Worm (Caenorhabditis elegans) whole organism, mixed stage, embryonic: ENCODE data around the gene F10E7.5.

Experiments
- M03D4.4 ChIP-seq: sonication (generic microtip); optimal IDR thresholded peaks from 2 replicates; lab custom pipeline; 2017; ENCODE audit warnings: mild to moderate bottlenecking, missing genetic modification characterization, missing compliant biosample characterization
- bed-3 ChIP-seq: fragments of 200-800 bp; sonication (Bioruptor generic); optimal IDR thresholded peaks from 3 replicates; lab custom pipeline; 2018; ENCODE audit warnings: mild to moderate bottlenecking, missing genetic modification characterization, moderate library complexity, missing compliant biosample characterization
- blmp-1 ChIP-seq: fragments of 150-350 bp; optimal IDR thresholded peaks from 2 replicates; lab custom pipeline; 2014; ENCODE audit warnings: missing biosample characterization, missing genetic modification characterization
- ceh-39 ChIP-seq: fragments of 150-350 bp; optimal IDR thresholded peaks from 2 replicates; lab custom pipeline; 2014; ENCODE audit warnings: missing biosample characterization, missing genetic modification characterization
- ceh-43 ChIP-seq: fragments of 200-800 bp; sonication (Bioruptor generic); optimal IDR thresholded peaks from 2 replicates; lab custom pipeline; 2018; ENCODE audit warnings: mild to moderate bottlenecking, missing genetic modification characterization, moderate library complexity, missing compliant biosample characterization
- ceh-83 ChIP-seq: fragments of 200-800 bp; sonication (Bioruptor generic); optimal IDR thresholded peaks from 2 replicates; lab custom pipeline; 2018; ENCODE audit warnings: mild to moderate bottlenecking, missing genetic modification characterization, missing compliant biosample characterization
- ces-1 ChIP-seq: fragments of 150-350 bp; optimal IDR thresholded peaks from 2 replicates; lab custom pipeline; 2014; ENCODE audit warnings: missing biosample characterization, missing genetic modification reagents, missing genetic modification characterization
- drap-1 ChIP-seq: fragments of 200-800 bp; sonication (Bioruptor generic); optimal IDR thresholded peaks from 3 replicates; lab custom pipeline; 2018; ENCODE audit warnings: mild to moderate bottlenecking, missing genetic modification characterization, missing compliant biosample characterization
- elt-1 ChIP-seq: sonication (generic microtip); optimal IDR thresholded peaks from 2 replicates; lab custom pipeline; 2017; ENCODE audit warnings: missing genetic modification characterization, mild to moderate bottlenecking, missing compliant biosample characterization, antibody characterized with exemption, moderate library complexity, borderline replicate concordance; ENCODE audit not compliant: insufficient read depth
- elt-3 ChIP-seq: fragments of 150-350 bp; optimal IDR thresholded peaks from 2 replicates; lab custom pipeline; 2014; ENCODE audit warnings: missing biosample characterization, missing genetic modification characterization
- flh-1 ChIP-seq: fragments of 200-800 bp; sonication (Bioruptor generic); optimal IDR thresholded peaks from 2 replicates; lab custom pipeline; 2018; ENCODE audit warnings: mild to moderate bottlenecking, missing genetic modification characterization, moderate library complexity, missing compliant biosample characterization
- hlh-1 ChIP-seq: fragments of 150-350 bp; optimal IDR thresholded peaks from 2 replicates; lab custom pipeline; 2014; ENCODE audit warnings: missing biosample characterization, missing genetic modification reagents, missing genetic modification characterization
- lin-13 ChIP-seq: fragments of 150-350 bp; optimal IDR thresholded peaks from 2 replicates; lab custom pipeline; 2014; ENCODE audit warnings: missing biosample characterization, missing genetic modification characterization
- lin-32 ChIP-seq: fragments of 200-800 bp; sonication (Bioruptor generic); optimal IDR thresholded peaks from 2 replicates; lab custom pipeline; 2018; ENCODE audit warnings: mild to moderate bottlenecking, missing genetic modification characterization, missing compliant biosample characterization
- lsy-2 ChIP-seq: fragments of 150-350 bp; optimal IDR thresholded peaks from 2 replicates; lab custom pipeline; 2014; ENCODE audit warnings: missing biosample characterization, missing genetic modification characterization
- mep-1 ChIP-seq: fragments of 150-350 bp; optimal IDR thresholded peaks from 2 replicates; lab custom pipeline; 2017; ENCODE audit warnings: missing biosample characterization, missing genetic modification reagents, missing genetic modification characterization, inconsistent platforms
- mls-2 ChIP-seq: sonication (generic microtip); optimal IDR thresholded peaks from 2 replicates; lab custom pipeline; 2016; ENCODE audit warnings: mild to moderate bottlenecking, missing genetic modification characterization, moderate library complexity, missing compliant biosample characterization
- nhr-2 ChIP-seq: fragments of 150-350 bp; optimal IDR thresholded peaks from 2 replicates; lab custom pipeline; 2014; ENCODE audit warnings: missing biosample characterization, missing genetic modification characterization
- nhr-28 ChIP-seq: fragments of 150-350 bp; optimal IDR thresholded peaks from 2 replicates; lab custom pipeline; 2014; ENCODE audit warnings: missing biosample characterization, missing genetic modification characterization
- nhr-76 ChIP-seq: sonication (generic microtip); optimal IDR thresholded peaks from 2 replicates; lab custom pipeline; 2017; ENCODE audit warnings: missing biosample characterization, missing genetic modification characterization
- sptf-1 ChIP-seq: sonication (generic microtip); optimal IDR thresholded peaks from 2 replicates; lab custom pipeline; 2017; ENCODE audit warnings: mild to moderate bottlenecking, missing genetic modification characterization, moderate library complexity, missing compliant biosample characterization
- unc-120 ChIP-seq: sonication (generic microtip); optimal IDR thresholded peaks from 2 replicates; lab custom pipeline; 2017; ENCODE audit warnings: missing genetic modification characterization, missing compliant biosample characterization; ENCODE audit not compliant: poor library complexity, severe bottlenecking
- unc-39 ChIP-seq: fragments of 150-350 bp; optimal IDR thresholded peaks from 2 replicates; lab custom pipeline; 2014; ENCODE audit warnings: missing biosample characterization, missing genetic modification characterization
- unc-62 ChIP-seq: fragments of 150-350 bp; optimal IDR thresholded peaks from 2 replicates; lab custom pipeline; 2014; ENCODE audit warnings: missing biosample characterization, missing genetic modification reagents, missing genetic modification characterization
- zip-8 ChIP-seq: fragments of 150-350 bp; optimal IDR thresholded peaks from 2 replicates; lab custom pipeline; 2014; ENCODE audit warnings: missing biosample characterization, missing genetic modification characterization
- ztf-11 ChIP-seq: fragments of 150-350 bp; optimal IDR thresholded peaks from 2 replicates; lab custom pipeline; 2014; ENCODE audit warnings: missing biosample characterization, missing genetic modification characterization

The F10E7.5 gene

DNA sequence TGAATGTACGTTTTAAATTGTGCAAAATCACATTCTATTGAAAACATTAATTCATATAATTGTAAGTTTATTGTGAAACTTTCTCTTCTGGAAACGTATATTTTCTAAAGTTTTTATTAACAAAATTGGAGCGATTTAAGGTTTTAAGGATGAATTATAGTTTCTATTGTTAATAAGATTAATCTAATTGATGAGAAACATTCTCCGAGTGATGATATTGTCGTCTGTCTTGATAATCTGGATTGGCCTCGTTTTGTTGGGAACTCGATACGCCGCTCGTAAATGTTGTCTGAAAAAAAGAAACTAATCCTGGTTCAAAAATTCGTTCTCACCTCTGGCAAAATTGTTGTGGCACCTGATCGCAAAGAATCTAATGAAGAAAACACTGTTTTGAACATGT lies 5.5 kb upstream of the F10E7.5 start:
- TF ChIP-seq bed-3 (no peak), mep-1 (tag; lab: Kevin White, UChicago) (no peak)
- TF ChIP-seq, all 35 proteins: peak for 0

- TF ChIP-seq ceh-43 (GFP tag; lab: Kevin White, UChicago) = no peak
- no peak for TF ChIP-seq unc-120
- TF ChIP-seq ces-1 (GFP tag; lab: Kevin White, UChicago) = no peak
Measured at ce11 chrII:7109956-7110355, 1.8 kb upstream of the F10E7.5 start, which contains the start of gene F10E7.9. Gene F10E7.9 (minus strand): TSS chrII:7110056.

- TF ChIP-seq elt-3 (tag; lab: Kevin White, UChicago) = no peak
- TF ChIP-seq ces-1 (GFP tag; lab: Kevin White, UChicago) = peak; percentile 59
Measured at ce11 chrII:7111012-7111656, 644 bp upstream of the F10E7.5 start.

- TF ChIP-seq unc-62 (GFP tag; lab: Kevin White, UChicago) = no peak
- no peak for TF ChIP-seq mls-2 (tag; lab: Kevin White, UChicago)
- no peak for TF ChIP-seq zip-8 (tag; lab: Kevin White, UChicago)
- no peak for TF ChIP-seq elt-3 (tag; lab: Kevin White, UChicago)
- TF ChIP-seq M03D4.4 (tag; lab: Kevin White, UChicago) = no peak
- no peak for TF ChIP-seq ceh-43 (GFP tag; lab: Kevin White, UChicago)
- TF ChIP-seq nhr-2 = no peak
Measured at ce11 chrII:7112780-7113179, 1.0 kb downstream of the F10E7.5 start, which contains the start of gene F10E7.6. Gene F10E7.6 (plus strand): TSS chrII:7113080.

- TF ChIP-seq nhr-76 (tag; lab: Kevin White, UChicago) (no peak), lin-13 (tag; lab: Kevin White, UChicago) (no peak), ztf-11 (tag; lab: Kevin White, UChicago) (no peak), nhr-28 (tag; lab: Kevin White, UChicago) (no peak), sptf-1 (no peak), unc-39 (tag; lab: Kevin White, UChicago) (no peak), unc-120 (no peak)
Measured at ce11 chrII:7115638-7116037, 3.9 kb downstream of the F10E7.5 start, which contains the start of gene cutl-5. Gene cutl-5 (minus strand): TSS chrII:7115906.

DNA sequence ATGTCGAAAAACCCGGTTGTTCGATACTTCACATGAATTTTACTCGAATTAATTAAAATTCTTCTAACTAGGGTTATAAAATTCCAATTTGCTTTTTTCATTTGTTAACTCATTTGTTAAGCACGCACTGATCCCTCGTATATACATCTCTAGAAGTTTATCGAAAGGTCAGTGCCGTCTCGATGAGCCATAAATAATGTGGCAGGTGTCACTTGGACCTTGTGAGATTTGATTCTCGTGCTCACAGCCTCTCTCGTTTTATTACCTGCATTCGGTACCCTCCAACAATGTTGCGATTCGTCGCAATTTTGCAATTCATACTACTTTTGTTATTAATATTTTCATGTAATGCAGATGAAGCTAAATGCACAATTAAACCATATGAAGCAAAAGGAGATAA lies 4.6 kb downstream of the F10E7.5 start, which contains the start of gene spon-1:
TSS of gene spon-1 (plus strand) at position 208 of the 400 bp plus-strand sequence.
- TF ChIP-seq nhr-2 (peak; percentile 46), hlh-1 (peak; percentile 73), nhr-28 (tag; lab: Kevin White, UChicago) (no peak), unc-62 (GFP tag; lab: Kevin White, UChicago) (peak; percentile 54), lsy-2 (tag; lab: Kevin White, UChicago) (no peak), unc-120 (peak; percentile 14), ceh-83 (GFP tag; lab: Kevin White, UChicago) (no peak)

DNA sequence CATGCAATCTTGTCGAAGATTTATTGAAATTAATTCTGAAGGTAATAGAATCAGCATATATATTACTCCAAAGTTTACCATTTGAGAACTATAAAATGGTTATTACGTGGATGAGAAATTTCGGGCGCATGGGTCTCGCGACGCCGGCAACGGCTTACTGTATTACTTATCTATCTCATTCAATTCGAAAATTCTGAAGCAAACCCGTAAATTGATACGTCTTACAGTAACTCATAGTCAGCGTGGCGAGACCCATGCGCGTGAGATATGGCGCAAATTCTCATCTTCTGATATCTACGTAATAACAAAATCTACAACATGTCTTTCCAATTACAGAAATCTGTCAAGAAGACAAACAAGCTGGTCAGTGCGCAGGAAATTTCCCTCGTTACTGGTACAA lies 7.7 kb downstream of the F10E7.5 start:
- TF ChIP-seq lin-32 (GFP tag; lab: Kevin White, UChicago) = no peak
- no peak for TF ChIP-seq elt-1
- TF ChIP-seq unc-62 (GFP tag; lab: Kevin White, UChicago) = no peak
- TF ChIP-seq hlh-1 = no peak

DNA sequence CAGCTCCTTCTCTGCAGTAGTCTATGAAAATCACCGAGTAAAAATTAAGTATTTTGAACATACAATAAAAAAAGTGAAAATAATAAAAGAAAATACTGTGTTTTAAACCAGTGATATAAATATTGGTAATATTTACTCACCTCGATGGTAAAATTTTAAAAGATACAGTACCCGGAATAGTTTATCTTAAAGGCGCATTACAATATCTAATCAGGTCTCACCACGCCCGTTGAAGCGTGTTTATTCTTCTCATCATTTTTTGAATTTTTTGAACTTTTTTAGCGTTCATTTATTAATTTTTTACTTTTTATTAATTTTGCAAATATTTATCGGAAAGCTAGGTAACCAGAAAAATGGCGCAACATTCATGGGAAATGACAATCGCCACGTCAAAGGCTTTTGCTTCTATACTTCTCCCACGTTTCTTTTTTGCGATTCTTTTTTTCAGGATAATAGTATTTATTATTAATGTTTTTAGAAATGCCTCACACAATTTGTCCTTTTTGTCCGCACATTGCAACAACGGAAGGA lies 10.0 kb downstream of the F10E7.5 start, which contains the start of gene F10E7.2:
TSS of gene F10E7.2 (plus strand) at position 481 of the 531 bp plus-strand sequence.
- no peak for TF ChIP-seq ceh-39
- TF ChIP-seq blmp-1 = no peak
- no peak for TF ChIP-seq elt-3 (tag; lab: Kevin White, UChicago)
- TF ChIP-seq drap-1 (GFP tag; lab: Kevin White, UChicago) = no peak
- no peak for TF ChIP-seq flh-1 (GFP tag; lab: Kevin White, UChicago)
